Fruit fly (Drosophila melanogaster): Measurements from ENCODE around the gene RanBP3.

Gene RanBP3

DNA sequence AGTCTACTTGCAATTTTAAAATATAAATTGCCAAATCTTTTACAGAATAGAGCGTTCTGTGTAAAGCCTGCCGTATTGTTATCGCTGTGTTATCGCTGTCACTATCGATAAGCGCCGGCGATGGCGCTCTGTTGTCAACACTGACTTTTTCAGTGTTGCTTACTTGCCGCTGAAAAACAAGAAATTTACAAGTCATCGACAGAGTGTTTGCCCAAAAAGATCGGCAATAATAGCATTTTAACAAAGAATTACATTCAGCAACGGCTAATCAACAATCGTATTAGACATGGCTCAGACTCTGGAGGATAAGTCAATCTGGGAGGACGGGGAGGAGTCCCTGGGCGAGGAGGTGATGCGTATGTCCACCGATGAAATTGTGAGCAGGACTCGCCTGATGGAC lies at the start of gene RanBP3, which contains the start of gene Rpt5:
Gene RanBP3 (minus strand): TSS at position 107 of the 400 bp plus-strand sequence.
Gene Rpt5 (plus strand): TSS at position 149 of the 400 bp plus-strand sequence.
- no peak for TF ChIP-seq pan (optimal IDR thresholded peaks at IDR 0.05)
- TF ChIP-seq psq (optimal IDR thresholded peaks at IDR 0.05) = no peak
- TF ChIP-seq EcR (GFP tag; optimal IDR thresholded peaks at IDR 0.05) = no peak
- no peak for TF ChIP-seq Dll (optimal IDR thresholded peaks at IDR 0.05)
- no peak for TF ChIP-seq CG8478 (optimal IDR thresholded peaks at IDR 0.05)
- TF ChIP-seq usp (GFP tag; optimal IDR thresholded peaks at IDR 0.05) = no peak

- TF ChIP-seq CG8478 (optimal IDR thresholded peaks at IDR 0.05) (no peak), Dll (optimal IDR thresholded peaks at IDR 0.05) (no peak), psq (optimal IDR thresholded peaks at IDR 0.05) (no peak), pan (optimal IDR thresholded peaks at IDR 0.05) (peak; percentile 6), usp (GFP tag; optimal IDR thresholded peaks at IDR 0.05) (no peak), EcR (GFP tag; optimal IDR thresholded peaks at IDR 0.05) (no peak)
Observed at dm6 chr3R:23791491-23791890, 38.9 kb upstream of the RanBP3 start.

- no peak for TF ChIP-seq CG8478 (optimal IDR thresholded peaks at IDR 0.05)
- TF ChIP-seq psq (optimal IDR thresholded peaks at IDR 0.05) = no peak
- TF ChIP-seq usp (GFP tag; optimal IDR thresholded peaks at IDR 0.05) = no peak
- no peak for TF ChIP-seq pan (optimal IDR thresholded peaks at IDR 0.05)
- no peak for TF ChIP-seq EcR (GFP tag; optimal IDR thresholded peaks at IDR 0.05)
Observed at dm6 chr3R:23790483-23791175, 38.0 kb upstream of the RanBP3 start.

dm6 chr3R:23789584-23789983 lies 37.0 kb upstream of the RanBP3 start:
- no peak for TF ChIP-seq usp (GFP tag; optimal IDR thresholded peaks at IDR 0.05)

DNA sequence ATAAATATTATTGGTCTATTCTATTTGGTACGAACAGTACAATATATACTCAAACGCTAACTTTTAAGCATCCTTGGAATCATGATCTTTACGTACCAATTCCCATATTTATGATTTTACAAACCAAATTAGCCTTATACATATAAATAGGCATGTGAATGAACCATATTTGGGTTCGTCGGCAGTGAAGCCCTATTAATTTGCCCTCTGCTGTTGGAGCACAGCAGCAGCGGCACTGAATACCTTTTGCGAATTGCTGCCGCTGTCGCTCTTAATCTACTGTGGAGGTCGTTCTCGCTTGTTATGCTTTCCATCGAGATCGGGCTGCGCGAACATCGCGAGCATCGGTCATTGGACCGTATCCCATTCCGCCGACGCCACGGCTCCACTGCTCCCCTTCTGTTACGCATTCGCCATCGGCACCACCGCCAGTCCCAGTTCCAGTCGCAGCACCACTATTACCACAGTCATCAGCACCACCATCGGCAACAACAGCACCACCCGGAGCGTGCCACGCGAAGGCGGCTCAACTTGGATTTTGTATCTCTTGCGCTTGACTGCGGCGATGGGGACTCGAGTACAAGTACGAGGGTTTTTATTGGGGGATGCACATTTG lies 35.9 kb upstream of the RanBP3 start:
- TF ChIP-seq CG8478 (optimal IDR thresholded peaks at IDR 0.05) (no peak), EcR (GFP tag; optimal IDR thresholded peaks at IDR 0.05) (peak in 1 of 2 experiments; percentile 70), Dll (optimal IDR thresholded peaks at IDR 0.05) (no peak)

dm6 chr3R:23787632-23787960 lies 35.0 kb upstream of the RanBP3 start:
- TF ChIP-seq EcR (GFP tag; optimal IDR thresholded peaks at IDR 0.05) = no peak
- no peak for TF ChIP-seq pan (optimal IDR thresholded peaks at IDR 0.05)
- no peak for TF ChIP-seq psq (optimal IDR thresholded peaks at IDR 0.05)
- TF ChIP-seq usp (GFP tag; optimal IDR thresholded peaks at IDR 0.05) = no peak
- no peak for TF ChIP-seq Dll (optimal IDR thresholded peaks at IDR 0.05)
- TF ChIP-seq CG8478 (optimal IDR thresholded peaks at IDR 0.05) = no peak

DNA sequence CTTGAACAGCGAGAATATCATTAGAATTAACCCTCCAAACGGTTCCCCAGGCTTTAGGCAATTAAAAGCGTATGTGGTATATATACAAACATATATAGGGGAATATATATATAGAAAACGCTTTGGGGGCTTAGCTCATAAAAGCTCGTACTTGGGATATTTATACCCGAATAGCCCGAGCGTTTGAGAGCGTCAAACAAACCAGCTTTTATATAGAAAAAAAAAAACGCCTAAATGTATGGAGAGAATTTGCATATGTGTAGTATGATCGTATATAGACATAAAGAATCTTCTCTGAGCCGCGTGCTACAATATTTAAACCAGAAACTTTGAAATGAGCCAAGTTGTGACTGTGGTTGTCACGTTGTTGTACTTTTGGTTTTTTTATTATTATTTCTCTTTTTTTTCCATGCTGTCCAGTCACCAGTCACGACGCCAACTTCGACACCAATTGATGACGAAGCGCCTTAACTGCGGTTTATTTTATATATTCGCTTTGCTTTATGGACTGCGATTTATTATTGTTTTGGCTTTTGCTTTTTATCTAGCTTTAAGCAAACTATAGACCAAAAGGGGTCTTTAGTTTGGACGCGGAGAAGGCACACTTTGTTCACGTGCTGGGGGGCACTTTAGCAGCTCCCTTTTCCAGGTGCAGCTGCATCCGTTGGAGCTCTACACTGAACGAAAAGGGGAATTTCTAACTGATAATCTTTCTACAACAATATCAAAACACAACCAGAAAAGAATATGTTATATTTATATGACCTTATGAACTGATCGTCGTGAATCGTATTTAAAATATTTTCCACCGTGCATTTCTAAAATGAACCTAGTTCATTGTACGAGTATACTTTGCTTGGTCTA lies 34.4 kb upstream of the RanBP3 start:
- TF ChIP-seq pan (optimal IDR thresholded peaks at IDR 0.05) (no peak), psq (optimal IDR thresholded peaks at IDR 0.05) (no peak), usp (GFP tag; optimal IDR thresholded peaks at IDR 0.05) (no peak), EcR (GFP tag; optimal IDR thresholded peaks at IDR 0.05) (no peak), CG8478 (optimal IDR thresholded peaks at IDR 0.05) (no peak), Dll (optimal IDR thresholded peaks at IDR 0.05) (no peak)

dm6 chr3R:23784925-23785680 lies 32.5 kb upstream of the RanBP3 start:
- TF ChIP-seq CG8478 (optimal IDR thresholded peaks at IDR 0.05) = no peak
- TF ChIP-seq Dll (optimal IDR thresholded peaks at IDR 0.05) = no peak
- no peak for TF ChIP-seq psq (optimal IDR thresholded peaks at IDR 0.05)
- no peak for TF ChIP-seq usp (GFP tag; optimal IDR thresholded peaks at IDR 0.05)
- no peak for TF ChIP-seq EcR (GFP tag; optimal IDR thresholded peaks at IDR 0.05)
- TF ChIP-seq pan (optimal IDR thresholded peaks at IDR 0.05) = no peak

- TF ChIP-seq usp (GFP tag; optimal IDR thresholded peaks at IDR 0.05) = no peak
- TF ChIP-seq Dll (optimal IDR thresholded peaks at IDR 0.05) = no peak
- TF ChIP-seq psq (optimal IDR thresholded peaks at IDR 0.05) = no peak
- no peak for TF ChIP-seq EcR (GFP tag; optimal IDR thresholded peaks at IDR 0.05)
- TF ChIP-seq CG8478 (optimal IDR thresholded peaks at IDR 0.05) = no peak
- no peak for TF ChIP-seq pan (optimal IDR thresholded peaks at IDR 0.05)
Observed at dm6 chr3R:23783961-23784360, 31.3 kb upstream of the RanBP3 start.

- TF ChIP-seq Dll (optimal IDR thresholded peaks at IDR 0.05) (no peak), CG8478 (optimal IDR thresholded peaks at IDR 0.05) (no peak), EcR (GFP tag; optimal IDR thresholded peaks at IDR 0.05) (no peak), psq (optimal IDR thresholded peaks at IDR 0.05) (no peak), pan (optimal IDR thresholded peaks at IDR 0.05) (no peak), usp (GFP tag; optimal IDR thresholded peaks at IDR 0.05) (no peak)
Observed at dm6 chr3R:23783403-23783757, 30.7 kb upstream of the RanBP3 start.

DNA sequence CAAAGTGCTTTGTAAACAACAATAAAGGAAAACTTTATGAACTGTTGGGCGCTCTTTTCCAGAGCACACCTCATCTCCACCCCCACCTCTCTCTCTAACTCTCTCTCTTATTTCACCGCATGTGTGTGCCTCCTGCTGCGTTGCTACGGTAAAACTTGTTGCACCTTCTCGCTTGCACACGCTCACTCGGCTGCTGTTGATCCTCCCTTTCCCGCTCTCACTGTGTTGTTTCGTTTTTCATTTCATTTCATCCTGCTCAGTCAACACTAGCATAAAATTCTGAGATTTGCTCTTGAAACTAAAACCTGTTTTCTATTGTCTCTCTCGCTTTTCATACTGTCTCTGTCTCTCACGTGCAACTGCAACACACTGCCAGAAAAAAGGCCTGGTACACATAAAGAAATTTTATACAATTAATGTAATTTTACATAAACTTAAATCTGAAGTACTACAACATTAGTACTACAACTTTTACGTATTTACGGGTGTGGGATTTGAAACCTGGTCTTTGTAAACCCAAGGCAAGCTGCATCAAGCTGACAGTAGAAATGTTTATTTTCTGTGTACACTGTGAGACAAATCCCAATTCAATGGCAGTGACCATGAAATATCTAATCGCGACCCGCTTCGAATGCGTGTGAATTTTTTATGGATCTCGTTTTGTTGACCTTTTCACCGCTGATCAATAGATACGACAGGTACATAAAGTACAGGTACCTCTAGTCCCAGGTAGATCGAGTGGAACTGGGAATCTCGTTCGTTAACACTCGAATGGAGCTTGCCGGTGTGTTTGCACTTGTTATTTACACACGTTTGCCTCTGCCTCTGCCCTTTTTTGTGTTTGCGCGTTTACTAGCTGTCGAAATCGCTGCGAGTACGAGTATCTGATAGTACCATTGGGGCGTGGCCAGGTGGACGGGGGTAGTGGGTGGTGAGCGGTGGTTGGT lies 30.1 kb upstream of the RanBP3 start:
- no peak for TF ChIP-seq EcR (GFP tag; optimal IDR thresholded peaks at IDR 0.05)
- TF ChIP-seq psq (optimal IDR thresholded peaks at IDR 0.05) = no peak
- TF ChIP-seq usp (GFP tag; optimal IDR thresholded peaks at IDR 0.05) = no peak
- TF ChIP-seq pan (optimal IDR thresholded peaks at IDR 0.05) = no peak
- no peak for TF ChIP-seq Dll (optimal IDR thresholded peaks at IDR 0.05)
- no peak for TF ChIP-seq CG8478 (optimal IDR thresholded peaks at IDR 0.05)

Data from whole organism.